Fruit fly (Drosophila melanogaster) whole organism, embryonic: ENCODE data around the gene AstA-R1.

Experiments used
- Atf6 ChIP-seq: fragments of 200-800 bp; sonication (Bioruptor generic); IDR thresholded peaks from 2 replicates; pipeline ENCODE4 v1.3.6; 2022; ENCODE audit warnings: missing biosample characterization, missing genetic modification characterization
- B-H1 ChIP-seq: fragments of 200-800 bp; sonication (Bioruptor generic); IDR thresholded peaks from 3 replicates; pipeline ENCODE4 v1.3.6; 2022; ENCODE audit warnings: missing biosample characterization, missing genetic modification characterization
- Blimp-1 ChIP-seq: fragments of 200-800 bp; sonication (Bioruptor generic); optimal IDR thresholded peaks from 3 replicates; lab custom pipeline; 2018; ENCODE audit warnings: missing biosample characterization, missing genetic modification characterization, mild to moderate bottlenecking, moderate library complexity, missing genetic modification reagents
- CG10431 ChIP-seq: fragments of 200-800 bp; sonication (Bioruptor generic); optimal IDR thresholded peaks from 3 replicates; lab custom pipeline; 2018; ENCODE audit warnings: missing biosample characterization, mild to moderate bottlenecking, missing genetic modification characterization
- CG10543 ChIP-seq: fragments of 200-800 bp; sonication (Bioruptor generic); optimal IDR thresholded peaks from 3 replicates; lab custom pipeline; 2017; ENCODE audit warnings: missing biosample characterization, mild to moderate bottlenecking, missing genetic modification characterization, moderate library complexity
- CG11093 ChIP-seq: fragments of 200-800 bp; sonication (Bioruptor generic); IDR thresholded peaks from 3 replicates; pipeline ENCODE4 v1.3.6; 2022; ENCODE audit warnings: missing biosample characterization, missing genetic modification characterization
- CG11398 ChIP-seq: fragments of 200-800 bp; sonication (Bioruptor generic); optimal IDR thresholded peaks from 2 replicates; lab custom pipeline; 2016; ENCODE audit warnings: missing biosample characterization, missing genetic modification characterization
- CG12299 ChIP-seq: fragments of 200-800 bp; sonication (Bioruptor generic); optimal IDR thresholded peaks from 2 replicates; lab custom pipeline; 2018; ENCODE audit warnings: missing biosample characterization, mild to moderate bottlenecking, missing genetic modification characterization
- CG14710 ChIP-seq: fragments of 200-800 bp; sonication (Bioruptor generic); optimal IDR thresholded peaks from 3 replicates; lab custom pipeline; 2019; ENCODE audit warnings: missing biosample characterization, mild to moderate bottlenecking, missing genetic modification characterization, moderate library complexity
- CG15269 ChIP-seq: fragments of 200-800 bp; sonication (Bioruptor generic); optimal IDR thresholded peaks from 2 replicates; lab custom pipeline; 2018; ENCODE audit warnings: missing biosample characterization, mild to moderate bottlenecking, missing genetic modification characterization, moderate library complexity
- CG15479 ChIP-seq: fragments of 200-800 bp; sonication (Bioruptor generic); optimal IDR thresholded peaks from 3 replicates; lab custom pipeline; 2019; ENCODE audit warnings: missing biosample characterization, mild to moderate bottlenecking, missing genetic modification characterization, moderate library complexity
- CG16863 ChIP-seq: fragments of 200-800 bp; sonication (Bioruptor generic); optimal IDR thresholded peaks from 3 replicates; lab custom pipeline; 2016; ENCODE audit warnings: missing biosample characterization, missing genetic modification characterization
- CG17186 ChIP-seq: fragments of 200-800 bp; sonication (Bioruptor generic); optimal IDR thresholded peaks from 3 replicates; lab custom pipeline; 2017; ENCODE audit warnings: missing biosample characterization, missing genetic modification reagents, missing genetic modification characterization
- CG17328 ChIP-seq: fragments of 200-800 bp; sonication (Bioruptor generic); IDR thresholded peaks from 2 replicates; pipeline ENCODE4 v1.3.6; 2022; ENCODE audit warnings: missing biosample characterization, missing genetic modification characterization
- CG31365 ChIP-seq: fragments of 200-800 bp; sonication (Bioruptor generic); optimal IDR thresholded peaks from 2 replicates; lab custom pipeline; 2018; ENCODE audit warnings: missing biosample characterization, mild to moderate bottlenecking, missing genetic modification characterization
- CG6791 ChIP-seq: fragments of 200-800 bp; sonication (Bioruptor generic); IDR thresholded peaks from 3 replicates; pipeline ENCODE4 v1.3.6; 2022; ENCODE audit warnings: missing biosample characterization, missing genetic modification characterization; ENCODE audit not compliant: partially characterized antibody
- CG7372 ChIP-seq: fragments of 200-800 bp; sonication (Bioruptor generic); IDR thresholded peaks from 2 replicates; pipeline ENCODE4 v1.3.6; 2022; ENCODE audit warnings: missing biosample characterization, missing genetic modification characterization
- CG7839 ChIP-seq: fragments of 200-800 bp; sonication (Bioruptor generic); optimal IDR thresholded peaks from 3 replicates; lab custom pipeline; 2018; ENCODE audit warnings: missing biosample characterization, mild to moderate bottlenecking, missing genetic modification characterization, moderate library complexity
- CG8089 ChIP-seq: fragments of 200-800 bp; sonication (Bioruptor generic); optimal IDR thresholded peaks from 3 replicates; lab custom pipeline; 2016; ENCODE audit warnings: missing biosample characterization, missing genetic modification characterization
- CG8281 ChIP-seq: fragments of 200-800 bp; sonication (Bioruptor generic); optimal IDR thresholded peaks from 2 replicates; lab custom pipeline; 2018; ENCODE audit warnings: missing biosample characterization, mild to moderate bottlenecking, missing genetic modification characterization, moderate library complexity
- CG9797 ChIP-seq: fragments of 200-800 bp; sonication (Bioruptor generic); optimal IDR thresholded peaks from 3 replicates; lab custom pipeline; 2018; ENCODE audit warnings: missing biosample characterization, mild to moderate bottlenecking, missing genetic modification characterization
- Dref ChIP-seq: fragments of 200-800 bp; sonication (Bioruptor generic); IDR thresholded peaks from 2 replicates; pipeline ENCODE4 v1.3.6; 2022; ENCODE audit warnings: missing biosample characterization, missing genetic modification characterization
- Gsc ChIP-seq: fragments of 200-800 bp; sonication (Bioruptor generic); IDR thresholded peaks from 2 replicates; pipeline ENCODE4 v1.3.6; 2022; ENCODE audit warnings: missing biosample characterization, missing genetic modification characterization
- Hmx ChIP-seq: fragments of 200-800 bp; sonication (Bioruptor generic); optimal IDR thresholded peaks from 2 replicates; lab custom pipeline; 2016; ENCODE audit warnings: missing biosample characterization, missing genetic modification characterization
- Hr78 ChIP-seq, 2 experiments: fragments of 200-800 bp in 1 of 2; fragments of >200 bp in 1 of 2; sonication (Bioruptor generic) in 1 of 2; optimal IDR thresholded peaks; 2 replicates each; lab custom pipeline; 2017 to 2019; ENCODE audit warnings: missing biosample characterization in 2 of 2, missing genetic modification characterization in 2 of 2, mild to moderate bottlenecking in 1 of 2, moderate library complexity in 1 of 2
- Hsf ChIP-seq: fragments of 200-800 bp; sonication (Bioruptor generic); optimal IDR thresholded peaks from 3 replicates; lab custom pipeline; 2016; ENCODE audit warnings: missing biosample characterization, missing genetic modification characterization
- Max ChIP-seq: fragments of 200-800 bp; sonication (Bioruptor generic); optimal IDR thresholded peaks from 2 replicates; lab custom pipeline; 2016; ENCODE audit warnings: missing biosample characterization, mild to moderate bottlenecking, missing genetic modification characterization
- Myb ChIP-seq: fragments of 200-800 bp; sonication (Bioruptor generic); optimal IDR thresholded peaks from 2 replicates; lab custom pipeline; 2016; ENCODE audit warnings: missing biosample characterization, missing genetic modification characterization
- Optix ChIP-seq: fragments of 200-800 bp; sonication (Bioruptor generic); IDR thresholded peaks from 3 replicates; pipeline ENCODE4 v1.3.6; 2022; ENCODE audit warnings: missing biosample characterization, missing genetic modification characterization
- Rfx ChIP-seq: fragments of 200-800 bp; sonication (Bioruptor generic); IDR thresholded peaks from 2 replicates; pipeline ENCODE4 v1.3.6; 2022; ENCODE audit warnings: missing biosample characterization, missing genetic modification characterization
- ase ChIP-seq: fragments of 200-800 bp; sonication (Bioruptor generic); IDR thresholded peaks from 3 replicates; pipeline ENCODE4 v1.3.6; 2022; ENCODE audit warnings: missing biosample characterization, missing genetic modification characterization
- da ChIP-seq: fragments of 200-800 bp; sonication (Bioruptor generic); optimal IDR thresholded peaks from 2 replicates; lab custom pipeline; 2016; ENCODE audit warnings: missing biosample characterization, missing genetic modification characterization
- dati ChIP-seq: fragments of 200-800 bp; sonication (Bioruptor generic); IDR thresholded peaks from 2 replicates; pipeline ENCODE4 v1.3.6; 2022; ENCODE audit warnings: missing biosample characterization, missing genetic modification characterization
- dm ChIP-seq: fragments of 200-800 bp; sonication (Bioruptor generic); optimal IDR thresholded peaks from 3 replicates; lab custom pipeline; 2016; ENCODE audit warnings: missing biosample characterization, missing genetic modification characterization
- gcm2 ChIP-seq: fragments of 200-800 bp; sonication (Bioruptor generic); optimal IDR thresholded peaks from 2 replicates; lab custom pipeline; 2016; ENCODE audit warnings: missing biosample characterization, missing genetic modification characterization
- gem ChIP-seq: fragments of 200-800 bp; sonication (Bioruptor generic); optimal IDR thresholded peaks from 2 replicates; lab custom pipeline; 2019; ENCODE audit warnings: missing biosample characterization, mild to moderate bottlenecking, missing genetic modification characterization, moderate library complexity
- jumu ChIP-seq: fragments of 200-800 bp; sonication (Bioruptor generic); optimal IDR thresholded peaks from 3 replicates; lab custom pipeline; 2016; ENCODE audit warnings: missing biosample characterization, missing genetic modification characterization
- kah ChIP-seq: fragments of 200-800 bp; sonication (Bioruptor generic); optimal IDR thresholded peaks from 2 replicates; lab custom pipeline; 2018; ENCODE audit warnings: missing biosample characterization, mild to moderate bottlenecking, missing genetic modification characterization
- lov ChIP-seq, 2 experiments: fragments of 200-800 bp in 1 of 2; fragments of >200 bp in 1 of 2; sonication (Bioruptor generic) in 1 of 2; IDR thresholded peaks in 1 of 2; optimal IDR thresholded peaks in 1 of 2; 2 replicates in 1 of 2; 3 replicates in 1 of 2; pipeline versions ENCODE4 v1.3.6 to Lab custom; 2017 to 2022; ENCODE audit warnings: missing biosample characterization in 1 of 2, missing genetic modification characterization in 1 of 2
- pzg ChIP-seq: fragments of 200-800 bp; sonication (Bioruptor generic); optimal IDR thresholded peaks from 3 replicates; lab custom pipeline; 2018; ENCODE audit warnings: missing biosample characterization, mild to moderate bottlenecking, missing genetic modification characterization, moderate library complexity
- ranshi ChIP-seq: fragments of 200-800 bp; sonication (Bioruptor generic); IDR thresholded peaks from 2 replicates; pipeline ENCODE4 v1.3.6; 2022; ENCODE audit warnings: missing biosample characterization, missing genetic modification characterization
- seq ChIP-seq: fragments of 200-800 bp; sonication (Bioruptor generic); IDR thresholded peaks from 2 replicates; pipeline ENCODE4 v1.3.6; 2022; ENCODE audit warnings: missing biosample characterization, missing genetic modification characterization
- sim ChIP-seq: fragments of 200-800 bp; sonication (Bioruptor generic); IDR thresholded peaks from 2 replicates; pipeline ENCODE4 v1.3.6; 2022; ENCODE audit warnings: missing biosample characterization, missing genetic modification characterization
- sima ChIP-seq: fragments of 200-800 bp; sonication (Bioruptor generic); optimal IDR thresholded peaks from 2 replicates; lab custom pipeline; 2016; ENCODE audit warnings: missing biosample characterization, missing genetic modification characterization
- sna ChIP-seq: fragments of 200-800 bp; sonication (Bioruptor generic); IDR thresholded peaks from 2 replicates; pipeline ENCODE4 v1.3.6; 2022; ENCODE audit warnings: missing biosample characterization, missing genetic modification characterization; ENCODE audit not compliant: partially characterized antibody
- sqz ChIP-seq: fragments of 200-800 bp; sonication (Bioruptor generic); optimal IDR thresholded peaks from 3 replicates; lab custom pipeline; 2018; ENCODE audit warnings: missing biosample characterization, mild to moderate bottlenecking, missing genetic modification characterization
- ssp ChIP-seq: fragments of 200-800 bp; sonication (Bioruptor generic); IDR thresholded peaks from 2 replicates; pipeline ENCODE4 v1.3.6; 2022; ENCODE audit warnings: missing biosample characterization, missing genetic modification characterization
- tgo ChIP-seq: fragments of 200-800 bp; sonication (Bioruptor generic); IDR thresholded peaks from 3 replicates; pipeline ENCODE4 v1.3.6; 2022; ENCODE audit warnings: missing biosample characterization, missing genetic modification characterization
- unpg ChIP-seq: fragments of 200-800 bp; sonication (Bioruptor generic); optimal IDR thresholded peaks from 3 replicates; lab custom pipeline; 2018; ENCODE audit warnings: missing biosample characterization, mild to moderate bottlenecking, missing genetic modification characterization, moderate library complexity
- yki ChIP-seq: fragments of >200 bp; optimal IDR thresholded peaks from 3 replicates; lab custom pipeline; 2018

The AstA-R1 gene

dm6 chrX:3573438-3574250 is 692 bp upstream of the AstA-R1 start, which contains the start of gene CG2875 (continued):
- peak; percentile 36 for TF ChIP-seq Myb (GFP tag; lab: Kevin White, UChicago)
- no peak for TF ChIP-seq kah (GFP tag; lab: Kevin White, UChicago)
- TF ChIP-seq lov (optimal IDR thresholded peaks at IDR 0.05; lab: Kevin White, UChicago): no peak
- TF ChIP-seq lov (GFP tag; IDR thresholded peaks at IDR 0.05; lab: Robert Waterston, UW): no peak
- no peak for TF ChIP-seq CG11093 (GFP tag; lab: Robert Waterston, UW)
- no peak for TF ChIP-seq gcm2 (GFP tag; lab: Kevin White, UChicago)
- TF ChIP-seq CG7839 (tag; lab: Kevin White, UChicago): peak; percentile 7
- peak; percentile 5 for TF ChIP-seq CG12299 (tag; lab: Kevin White, UChicago)
- no peak for TF ChIP-seq sqz
- TF ChIP-seq Hsf (GFP tag; lab: Kevin White, UChicago): no peak
- no peak for TF ChIP-seq CG8089 (GFP tag; lab: Kevin White, UChicago)
- TF ChIP-seq ranshi (GFP tag; lab: Robert Waterston, UW): no peak
- TF ChIP-seq gem (tag; lab: Kevin White, UChicago): peak; percentile 15
- no peak for TF ChIP-seq Gsc (GFP tag; lab: Robert Waterston, UW)
- peak; percentile 88 for TF ChIP-seq pzg
- TF ChIP-seq CG14710: peak; percentile 50
- TF ChIP-seq CG17328: no peak
- no peak for TF ChIP-seq CG15269 (tag; lab: Kevin White, UChicago)
- TF ChIP-seq CG11398: no peak
- no peak for TF ChIP-seq Hr78 (GFP tag; optimal IDR thresholded peaks at IDR 0.05; lab: Kevin White, UChicago)
- no peak for TF ChIP-seq dati
- TF ChIP-seq CG8281 (tag; lab: Kevin White, UChicago): no peak
- no peak for TF ChIP-seq ase (GFP tag; lab: Robert Waterston, UW)
- no peak for TF ChIP-seq jumu (GFP tag; lab: Kevin White, UChicago)
- TF ChIP-seq Optix (GFP tag; lab: Robert Waterston, UW): no peak
- peak; percentile 89 for TF ChIP-seq dm (GFP tag; lab: Kevin White, UChicago)
- no peak for TF ChIP-seq CG10431 (GFP tag; lab: Kevin White, UChicago)
- TF ChIP-seq CG9797: peak; percentile 78
- no peak for TF ChIP-seq unpg (GFP tag; lab: Kevin White, UChicago)
- TF ChIP-seq CG7372: no peak
- TF ChIP-seq CG31365: no peak
- no peak for TF ChIP-seq Hmx (GFP tag; lab: Kevin White, UChicago)
- TF ChIP-seq CG6791: peak; percentile 76
- TF ChIP-seq sim (GFP tag; lab: Robert Waterston, UW): no peak
- no peak for TF ChIP-seq da (GFP tag; lab: Kevin White, UChicago)
- peak; percentile 26; the same call in 1 of the 2 replicates for TF ChIP-seq Rfx (GFP tag; lab: Robert Waterston, UW)
- TF ChIP-seq yki: no peak
- peak; percentile 76 for TF ChIP-seq Dref
- no peak for TF ChIP-seq B-H1
- TF ChIP-seq seq (GFP tag; lab: Robert Waterston, UW): no peak
- TF ChIP-seq Blimp-1 (GFP tag; lab: Kevin White, UChicago): no peak
- no peak for TF ChIP-seq CG10543 (GFP tag; lab: Kevin White, UChicago)
- peak; percentile 24 for TF ChIP-seq CG17186 (GFP tag; lab: Kevin White, UChicago)
- no peak for TF ChIP-seq CG16863 (GFP tag; lab: Kevin White, UChicago)
- TF ChIP-seq Max: peak; percentile 61
- no peak for TF ChIP-seq Atf6 (GFP tag; lab: Robert Waterston, UW)
- TF ChIP-seq CG15479 (GFP tag; lab: Kevin White, UChicago): no peak
- TF ChIP-seq sna: peak; percentile 54; the same call in 1 of the 2 replicates
- no peak for TF ChIP-seq tgo (GFP tag; lab: Robert Waterston, UW)
- TF ChIP-seq sima (GFP tag; lab: Kevin White, UChicago): no peak
- no peak for TF ChIP-seq ssp (GFP tag; lab: Robert Waterston, UW)
